Worm (Caenorhabditis elegans): Measurements from ENCODE around the gene M01A8.1.

Gene M01A8.1

ce11 chrIII:9247221-9247620, 9.8 kb upstream of the M01A8.1 start, which contains the start of gene T02C1.1:
T02C1.1 (plus strand) TSS chrIII:9247525.
- TF ChIP-seq klf-2 (GFP tag; conservative IDR thresholded peaks at IDR 0.05), result no peak
- TF ChIP-seq ztf-23 (GFP tag; IDR thresholded peaks at IDR 0.05), result no peak
- no peak for TF ChIP-seq cog-1 (tag; optimal IDR thresholded peaks at IDR 0.05)
- TF ChIP-seq ref-1 (GFP tag; conservative IDR thresholded peaks at IDR 0.05), result no peak
- no peak for TF ChIP-seq med-1 (GFP tag; optimal IDR thresholded peaks at IDR 0.05; ENCODE audit: insufficient read depth)
- TF ChIP-seq T22C8.4 (GFP tag; IDR thresholded peaks at IDR 0.05), result no peak

ce11 chrIII:9250729-9251128, 6.3 kb upstream of the M01A8.1 start, which contains the start of gene T02C1.2:
T02C1.2 (plus strand) TSS chrIII:9251029.
- TF ChIP-seq ref-1 (GFP tag; conservative IDR thresholded peaks at IDR 0.05), result no peak
- no peak for TF ChIP-seq ztf-29 (GFP tag; IDR thresholded peaks at IDR 0.05)
- TF ChIP-seq med-1 (GFP tag; optimal IDR thresholded peaks at IDR 0.05; ENCODE audit: insufficient read depth), result no peak
- no peak for TF ChIP-seq T22C8.4 (GFP tag; IDR thresholded peaks at IDR 0.05)
- TF ChIP-seq klf-2 (GFP tag; conservative IDR thresholded peaks at IDR 0.05), result no peak
- no peak for TF ChIP-seq tab-1 (GFP tag; IDR thresholded peaks at IDR 0.05)
- TF ChIP-seq cog-1 (tag; optimal IDR thresholded peaks at IDR 0.05), result no peak
- no peak for TF ChIP-seq flt-1 (GFP tag; IDR thresholded peaks at IDR 0.05)

- no peak for TF ChIP-seq ref-1 (GFP tag; conservative IDR thresholded peaks at IDR 0.05)
Measured at ce11 chrIII:9254988-9255387, 2.1 kb upstream of the M01A8.1 start.

DNA sequence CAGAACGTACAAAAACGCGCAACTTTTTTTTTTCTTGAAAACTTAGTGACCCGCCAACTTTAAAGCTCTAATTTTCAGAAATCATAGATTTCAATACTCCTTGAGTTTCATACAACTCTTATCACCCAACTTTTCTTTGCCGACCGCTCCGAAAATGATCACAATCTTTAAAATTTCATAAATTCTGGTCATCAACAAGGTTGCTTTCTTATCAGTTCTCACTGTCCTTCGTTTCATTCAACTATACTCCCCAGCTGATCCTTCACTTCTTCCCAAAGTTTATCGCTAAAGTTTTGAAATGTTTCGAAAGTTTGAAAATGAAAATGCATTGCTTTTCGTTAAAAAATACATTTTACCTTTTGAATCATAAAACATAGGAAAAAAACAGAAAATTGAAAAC, 1.3 kb upstream of the M01A8.1 start:
- TF ChIP-seq T22C8.4 (GFP tag; IDR thresholded peaks at IDR 0.05) (no peak), ztf-29 (GFP tag; IDR thresholded peaks at IDR 0.05) (no peak), tab-1 (GFP tag; IDR thresholded peaks at IDR 0.05) (no peak), ref-1 (GFP tag; conservative IDR thresholded peaks at IDR 0.05) (no peak), ztf-23 (GFP tag; IDR thresholded peaks at IDR 0.05) (no peak), med-1 (GFP tag; optimal IDR thresholded peaks at IDR 0.05; ENCODE audit: insufficient read depth) (no peak), cog-1 (tag; optimal IDR thresholded peaks at IDR 0.05) (no peak), flt-1 (GFP tag; IDR thresholded peaks at IDR 0.05) (no peak)

DNA sequence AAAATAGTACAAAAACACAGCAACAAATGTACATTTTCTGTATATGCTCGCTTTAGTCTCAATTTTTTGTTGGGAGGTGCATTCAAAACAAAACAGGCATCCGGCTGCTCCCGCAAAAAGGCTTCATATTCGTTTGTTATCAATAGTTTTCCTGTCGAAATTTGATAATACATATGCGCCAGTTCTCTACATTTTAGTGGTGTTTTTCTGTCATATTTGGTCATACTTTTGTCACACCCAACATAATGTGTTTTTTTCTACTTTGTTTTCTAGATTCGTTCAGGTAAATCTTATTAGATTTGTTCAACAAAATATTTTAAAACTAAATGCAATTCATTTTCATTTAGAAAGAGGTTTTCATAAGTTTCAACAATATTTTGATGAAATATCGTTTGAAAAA, 1.4 kb downstream of the M01A8.1 start:
- TF ChIP-seq med-1 (GFP tag; optimal IDR thresholded peaks at IDR 0.05; ENCODE audit: insufficient read depth), result no peak
- TF ChIP-seq flt-1 (GFP tag; IDR thresholded peaks at IDR 0.05), result no peak
- TF ChIP-seq T22C8.4 (GFP tag; IDR thresholded peaks at IDR 0.05), result no peak
- no peak for TF ChIP-seq klf-2 (GFP tag; conservative IDR thresholded peaks at IDR 0.05)
- no peak for TF ChIP-seq tab-1 (GFP tag; IDR thresholded peaks at IDR 0.05)

- TF ChIP-seq tab-1 (GFP tag; IDR thresholded peaks at IDR 0.05), result no peak
- no peak for TF ChIP-seq ztf-29 (GFP tag; IDR thresholded peaks at IDR 0.05)
- no peak for TF ChIP-seq klf-2 (GFP tag; conservative IDR thresholded peaks at IDR 0.05)
- no peak for TF ChIP-seq flt-1 (GFP tag; IDR thresholded peaks at IDR 0.05)
- TF ChIP-seq T22C8.4 (GFP tag; IDR thresholded peaks at IDR 0.05), result no peak
- no peak for TF ChIP-seq ztf-23 (GFP tag; IDR thresholded peaks at IDR 0.05)
- no peak for TF ChIP-seq med-1 (GFP tag; optimal IDR thresholded peaks at IDR 0.05; ENCODE audit: insufficient read depth)
- no peak for TF ChIP-seq ref-1 (GFP tag; conservative IDR thresholded peaks at IDR 0.05)
- TF ChIP-seq cog-1 (tag; optimal IDR thresholded peaks at IDR 0.05), result no peak
Measured at ce11 chrIII:9269012-9269471, 12.0 kb downstream of the M01A8.1 start, which contains the start of gene clip-1. clip-1 (minus strand) TSS chrIII:9269062.

ce11 chrIII:9270183-9270582, 13.1 kb downstream of the M01A8.1 start:
- no peak for TF ChIP-seq ref-1 (GFP tag; conservative IDR thresholded peaks at IDR 0.05)

ce11 chrIII:9271389-9271918, 14.4 kb downstream of the M01A8.1 start:
- no peak for TF ChIP-seq klf-2 (GFP tag; conservative IDR thresholded peaks at IDR 0.05)
- no peak for TF ChIP-seq ztf-23 (GFP tag; IDR thresholded peaks at IDR 0.05)
- no peak for TF ChIP-seq med-1 (GFP tag; optimal IDR thresholded peaks at IDR 0.05; ENCODE audit: insufficient read depth)
- no peak for TF ChIP-seq T22C8.4 (GFP tag; IDR thresholded peaks at IDR 0.05)
- TF ChIP-seq ref-1 (GFP tag; conservative IDR thresholded peaks at IDR 0.05), result no peak
- no peak for TF ChIP-seq cog-1 (tag; optimal IDR thresholded peaks at IDR 0.05)
- no peak for TF ChIP-seq ztf-29 (GFP tag; IDR thresholded peaks at IDR 0.05)
- TF ChIP-seq flt-1 (GFP tag; IDR thresholded peaks at IDR 0.05), result no peak
- no peak for TF ChIP-seq tab-1 (GFP tag; IDR thresholded peaks at IDR 0.05)

DNA sequence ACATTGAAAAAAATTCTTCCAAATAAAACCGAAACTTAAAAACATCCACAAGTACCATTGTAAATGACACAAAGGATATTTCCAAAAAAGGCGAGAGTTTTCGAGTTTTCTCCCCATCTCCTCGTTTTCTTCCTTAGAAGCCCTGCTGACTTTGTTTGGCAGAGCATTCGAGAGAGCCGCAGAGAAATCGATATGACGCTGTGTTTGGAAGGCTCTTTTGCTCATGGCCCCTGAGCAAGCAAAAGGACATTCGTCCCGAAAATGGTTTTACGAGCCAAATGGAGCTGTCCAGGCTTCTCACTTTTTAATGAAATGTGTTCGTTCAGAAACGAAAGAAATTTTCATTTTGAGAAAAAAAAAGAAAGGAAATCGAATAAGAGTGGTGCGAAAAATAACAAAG, 15.0 kb downstream of the M01A8.1 start:
- TF ChIP-seq ztf-29 (GFP tag; IDR thresholded peaks at IDR 0.05), result no peak
- no peak for TF ChIP-seq klf-2 (GFP tag; conservative IDR thresholded peaks at IDR 0.05)
- no peak for TF ChIP-seq T22C8.4 (GFP tag; IDR thresholded peaks at IDR 0.05)
- TF ChIP-seq tab-1 (GFP tag; IDR thresholded peaks at IDR 0.05), result no peak
- TF ChIP-seq flt-1 (GFP tag; IDR thresholded peaks at IDR 0.05), result no peak
- TF ChIP-seq cog-1 (tag; optimal IDR thresholded peaks at IDR 0.05), result no peak
- TF ChIP-seq med-1 (GFP tag; optimal IDR thresholded peaks at IDR 0.05; ENCODE audit: insufficient read depth), result no peak
- TF ChIP-seq ztf-23 (GFP tag; IDR thresholded peaks at IDR 0.05), result no peak
- TF ChIP-seq ref-1 (GFP tag; conservative IDR thresholded peaks at IDR 0.05), result no peak

ce11 chrIII:9277803-9278202, 20.7 kb downstream of the M01A8.1 start:
- no peak for TF ChIP-seq klf-2 (GFP tag; conservative IDR thresholded peaks at IDR 0.05)
- TF ChIP-seq ztf-29 (GFP tag; IDR thresholded peaks at IDR 0.05), result no peak
- TF ChIP-seq cog-1 (tag; optimal IDR thresholded peaks at IDR 0.05), result no peak
- no peak for TF ChIP-seq ztf-23 (GFP tag; IDR thresholded peaks at IDR 0.05)

ce11 chrIII:9281480-9281879, 24.4 kb downstream of the M01A8.1 start, which contains the start of gene fozi-1:
fozi-1 (plus strand) TSS chrIII:9281780.
- TF ChIP-seq cog-1 (tag; optimal IDR thresholded peaks at IDR 0.05) (no peak), T22C8.4 (GFP tag; IDR thresholded peaks at IDR 0.05) (no peak), ztf-23 (GFP tag; IDR thresholded peaks at IDR 0.05) (no peak), tab-1 (GFP tag; IDR thresholded peaks at IDR 0.05) (no peak), klf-2 (GFP tag; conservative IDR thresholded peaks at IDR 0.05) (no peak), flt-1 (GFP tag; IDR thresholded peaks at IDR 0.05) (no peak), ref-1 (GFP tag; conservative IDR thresholded peaks at IDR 0.05) (no peak), med-1 (GFP tag; optimal IDR thresholded peaks at IDR 0.05; ENCODE audit: insufficient read depth) (no peak), ztf-29 (GFP tag; IDR thresholded peaks at IDR 0.05) (no peak)

Data from whole organism, midembryonic.